Fruit fly (Drosophila melanogaster): ENCODE measurements around the gene CG5886.

The CG5886 gene

dm6 chr3R:25884301-25884700 is 32.9 kb downstream of the CG5886 start:
- TF ChIP-seq cic (GFP tag; optimal IDR thresholded peaks at IDR 0.05) (no peak), Mnt (GFP tag; optimal IDR thresholded peaks at IDR 0.05) (no peak), CG14711 (tag; optimal IDR thresholded peaks at IDR 0.05) (peak; percentile 45), ovo (GFP tag; optimal IDR thresholded peaks at IDR 0.05) (no peak), cnc (optimal IDR thresholded peaks at IDR 0.05) (no peak), CG33017 (tag; optimal IDR thresholded peaks at IDR 0.05) (peak; percentile 60), CG5204 (GFP tag; optimal IDR thresholded peaks at IDR 0.05) (no peak)

DNA sequence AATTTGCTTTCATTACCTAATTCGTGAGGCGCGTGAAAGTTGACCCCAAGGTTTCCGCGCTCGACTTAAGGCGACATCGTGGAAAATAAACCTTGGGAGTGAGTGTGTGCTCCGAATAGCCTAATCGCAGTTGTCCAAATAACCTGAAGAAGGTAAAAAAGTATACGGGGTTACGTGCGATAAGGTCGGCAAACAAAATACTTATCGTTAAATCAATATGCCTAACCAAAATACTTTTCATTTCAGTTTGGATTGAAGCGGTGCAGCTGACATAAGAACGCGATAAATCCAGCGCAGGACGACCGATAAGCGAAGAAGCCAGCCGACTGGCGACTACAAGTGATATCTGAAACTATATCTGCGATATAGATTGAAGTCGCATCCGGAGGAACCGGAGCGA is 33.7 kb downstream of the CG5886 start:
- TF ChIP-seq toe (GFP tag; optimal IDR thresholded peaks at IDR 0.05) = no peak
- no peak for TF ChIP-seq CG7101 (tag; optimal IDR thresholded peaks at IDR 0.05)
- no peak for TF ChIP-seq Mnt (GFP tag; optimal IDR thresholded peaks at IDR 0.05)
- TF ChIP-seq CG12768 (GFP tag; optimal IDR thresholded peaks at IDR 0.05) = peak; percentile 7
- TF ChIP-seq CG5204 (GFP tag; optimal IDR thresholded peaks at IDR 0.05) = no peak
- no peak for TF ChIP-seq Crg-1 (GFP tag; optimal IDR thresholded peaks at IDR 0.05)
- TF ChIP-seq tj (GFP tag; optimal IDR thresholded peaks at IDR 0.05) = no peak
- TF ChIP-seq CG33017 (tag; optimal IDR thresholded peaks at IDR 0.05) = no peak

- no peak for TF ChIP-seq CG7101 (tag; optimal IDR thresholded peaks at IDR 0.05)
- TF ChIP-seq CG7045 (GFP tag; optimal IDR thresholded peaks at IDR 0.05) = no peak
- no peak for TF ChIP-seq Hr96 (GFP tag; optimal IDR thresholded peaks at IDR 0.05)
- no peak for TF ChIP-seq CG33017 (tag; optimal IDR thresholded peaks at IDR 0.05)
- TF ChIP-seq toe (GFP tag; optimal IDR thresholded peaks at IDR 0.05) = no peak
- TF ChIP-seq cnc (optimal IDR thresholded peaks at IDR 0.05) = no peak
- no peak for TF ChIP-seq CG5204 (GFP tag; optimal IDR thresholded peaks at IDR 0.05)
- TF ChIP-seq Crg-1 (GFP tag; optimal IDR thresholded peaks at IDR 0.05) = no peak
- TF ChIP-seq CG12768 (GFP tag; optimal IDR thresholded peaks at IDR 0.05) = no peak
- no peak for TF ChIP-seq CG1620 (GFP tag; optimal IDR thresholded peaks at IDR 0.05)
- TF ChIP-seq ovo (GFP tag; optimal IDR thresholded peaks at IDR 0.05) = no peak
- no peak for TF ChIP-seq Clk (GFP tag; optimal IDR thresholded peaks at IDR 0.05)
- TF ChIP-seq Mnt (GFP tag; optimal IDR thresholded peaks at IDR 0.05) = peak; percentile 76
- peak; percentile 6 for TF ChIP-seq tj (GFP tag; optimal IDR thresholded peaks at IDR 0.05)
- TF ChIP-seq CG14711 (tag; optimal IDR thresholded peaks at IDR 0.05) = no peak
- peak; percentile 47 for TF ChIP-seq CG11617 (GFP tag; optimal IDR thresholded peaks at IDR 0.05)
- TF ChIP-seq kay (GFP tag; ENCODE audit: borderline replicate concordance) = no peak
- peak; percentile 53 for TF ChIP-seq bab1 (GFP tag; optimal IDR thresholded peaks at IDR 0.05)
- TF ChIP-seq pad (GFP tag; optimal IDR thresholded peaks at IDR 0.05) = no peak
- peak; percentile 47 for TF ChIP-seq cic (GFP tag; optimal IDR thresholded peaks at IDR 0.05)
These were observed 37.1 kb downstream of the CG5886 start, which contains the start of gene Lnk for dm6 chr3R:25888307-25889075. Gene Lnk (plus strand): TSS chr3R:25888542.

DNA sequence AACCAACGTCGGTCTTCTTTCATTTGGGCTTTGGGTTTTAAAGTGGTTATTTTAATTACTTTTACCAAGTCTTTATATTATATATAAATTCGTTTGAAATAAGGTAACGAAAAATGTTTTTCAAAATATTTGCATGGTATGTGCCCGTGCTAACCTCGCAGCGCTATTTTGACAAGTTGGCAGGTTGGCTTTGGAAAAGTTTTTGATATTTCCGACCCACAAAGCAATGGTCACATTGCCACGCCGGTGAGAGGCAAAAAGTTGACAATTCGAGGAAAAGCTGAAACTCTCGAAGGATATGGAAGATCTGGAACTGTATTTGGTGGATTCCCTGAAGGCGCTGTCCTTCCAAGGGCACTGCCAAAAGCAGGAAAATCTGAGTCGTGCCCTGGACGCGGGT is 41.8 kb downstream of the CG5886 start, which contains the start of gene CG5913:
CG5913 (plus strand) TSS at position 224 of the 400 bp plus-strand sequence.
- no peak for TF ChIP-seq toe (GFP tag; optimal IDR thresholded peaks at IDR 0.05)
- no peak for TF ChIP-seq Hr96 (GFP tag; optimal IDR thresholded peaks at IDR 0.05)
- no peak for TF ChIP-seq CG1620 (GFP tag; optimal IDR thresholded peaks at IDR 0.05)
- peak; percentile 6 for TF ChIP-seq Mnt (GFP tag; optimal IDR thresholded peaks at IDR 0.05)
- TF ChIP-seq ovo (GFP tag; optimal IDR thresholded peaks at IDR 0.05) = no peak

DNA sequence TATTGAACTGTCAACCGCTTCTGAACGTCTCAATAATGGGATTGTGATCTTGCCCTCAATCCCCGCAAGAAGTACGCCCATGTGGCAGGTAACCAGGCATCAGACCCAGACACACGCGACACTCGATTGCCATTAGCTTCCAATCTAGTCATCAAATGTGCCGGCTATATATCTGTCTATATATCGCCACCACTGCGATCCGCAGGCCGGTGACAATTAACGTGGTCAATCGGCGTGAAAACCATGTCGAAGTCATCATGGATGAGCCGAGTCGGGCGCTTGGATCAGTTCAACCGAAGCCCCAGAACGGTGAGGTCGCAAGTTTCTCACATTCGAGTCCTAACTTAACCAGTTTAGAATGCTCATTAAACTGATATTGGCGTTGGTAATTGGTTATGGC is 44.1 kb downstream of the CG5886 start, which contains the start of gene Sodq:
Sodq (plus strand) TSS at position 301 of the 400 bp plus-strand sequence.
- no peak for TF ChIP-seq Crg-1 (GFP tag; optimal IDR thresholded peaks at IDR 0.05)
- TF ChIP-seq CG7101 (tag; optimal IDR thresholded peaks at IDR 0.05) = no peak
- no peak for TF ChIP-seq CG1620 (GFP tag; optimal IDR thresholded peaks at IDR 0.05)
- no peak for TF ChIP-seq CG33017 (tag; optimal IDR thresholded peaks at IDR 0.05)
- no peak for TF ChIP-seq CG11617 (GFP tag; optimal IDR thresholded peaks at IDR 0.05)
- no peak for TF ChIP-seq Mnt (GFP tag; optimal IDR thresholded peaks at IDR 0.05)
- TF ChIP-seq tj (GFP tag; optimal IDR thresholded peaks at IDR 0.05) = no peak
- no peak for TF ChIP-seq toe (GFP tag; optimal IDR thresholded peaks at IDR 0.05)
- TF ChIP-seq cnc (optimal IDR thresholded peaks at IDR 0.05) = no peak

DNA sequence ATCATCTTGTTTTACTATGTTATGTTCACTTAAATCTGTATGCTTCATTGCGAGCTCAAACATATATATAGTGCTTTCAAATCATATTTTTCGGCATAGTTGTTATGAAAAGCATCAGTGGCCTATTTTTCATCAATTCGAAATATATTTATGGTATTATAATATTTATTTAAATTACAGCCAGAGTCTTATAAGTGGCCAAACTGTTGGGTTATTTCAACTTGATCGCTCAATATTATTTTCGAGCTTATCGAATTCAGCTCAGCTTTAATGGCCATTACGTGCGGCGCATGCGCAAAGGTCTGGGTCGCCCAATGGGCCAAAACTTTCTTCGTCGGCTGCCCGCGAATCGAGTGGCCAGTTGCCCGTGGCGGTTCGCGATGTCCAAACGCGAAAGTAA is 45.7 kb downstream of the CG5886 start, which contains the start of gene Mco3:
Mco3 (plus strand) TSS at position 301 of the 400 bp plus-strand sequence.
- TF ChIP-seq CG11617 (GFP tag; optimal IDR thresholded peaks at IDR 0.05) = no peak
- TF ChIP-seq Clk (GFP tag; optimal IDR thresholded peaks at IDR 0.05) = no peak
- no peak for TF ChIP-seq CG7045 (GFP tag; optimal IDR thresholded peaks at IDR 0.05)
- TF ChIP-seq pad (GFP tag; optimal IDR thresholded peaks at IDR 0.05) = no peak
- TF ChIP-seq cic (GFP tag; optimal IDR thresholded peaks at IDR 0.05) = no peak
- no peak for TF ChIP-seq CG7101 (tag; optimal IDR thresholded peaks at IDR 0.05)
- no peak for TF ChIP-seq Mnt (GFP tag; optimal IDR thresholded peaks at IDR 0.05)
- TF ChIP-seq CG1620 (GFP tag; optimal IDR thresholded peaks at IDR 0.05) = no peak

dm6 chr3R:25899690-25900089 is 48.3 kb downstream of the CG5886 start, which contains the start of gene CG31091:
Gene CG31091 (plus strand): TSS chr3R:25899903.
- TF ChIP-seq pad (GFP tag; optimal IDR thresholded peaks at IDR 0.05) (no peak), kay (GFP tag; ENCODE audit: borderline replicate concordance) (peak; percentile 8), CG11617 (GFP tag; optimal IDR thresholded peaks at IDR 0.05) (no peak), Clk (GFP tag; optimal IDR thresholded peaks at IDR 0.05) (no peak), CG12768 (GFP tag; optimal IDR thresholded peaks at IDR 0.05) (no peak), toe (GFP tag; optimal IDR thresholded peaks at IDR 0.05) (no peak), CG33017 (tag; optimal IDR thresholded peaks at IDR 0.05) (no peak)
